Fruit fly (Drosophila melanogaster) whole organism, prepupa: ENCODE data around the gene Mrp4.
A peak's percentile ranks its signal among the peaks of the same experiment; 100 is the strongest.

Experiments used
- Blimp-1 ChIP-seq: fragments of 200-800 bp; sonication (Bioruptor generic); optimal IDR thresholded peaks from 3 replicates; lab custom pipeline; 2017; ENCODE audit warnings: missing biosample characterization, missing genetic modification characterization, mild to moderate bottlenecking, moderate library complexity, missing genetic modification reagents
- CG10631 ChIP-seq: fragments of 200-800 bp; sonication (Bioruptor generic); optimal IDR thresholded peaks from 2 replicates; lab custom pipeline; 2016; ENCODE audit warnings: missing biosample characterization, missing genetic modification characterization
- CG11294 ChIP-seq: fragments of 200-800 bp; sonication (Bioruptor generic); IDR thresholded peaks from 2 replicates; pipeline ENCODE4 v1.3.6; 2022; ENCODE audit warnings: missing biosample characterization, missing genetic modification characterization
- CG11762 ChIP-seq: fragments of 200-800 bp; sonication (Bioruptor generic); optimal IDR thresholded peaks from 3 replicates; lab custom pipeline; 2016; ENCODE audit warnings: missing biosample characterization, missing genetic modification characterization; ENCODE audit not compliant: insufficient read depth
- CG15336 ChIP-seq: fragments of 200-800 bp; sonication (Bioruptor generic); IDR thresholded peaks from 2 replicates; pipeline ENCODE4 v1.3.6; 2022; ENCODE audit warnings: missing biosample characterization, missing genetic modification characterization
- CG1621 ChIP-seq: fragments of 200-800 bp; sonication (Bioruptor generic); optimal IDR thresholded peaks from 3 replicates; lab custom pipeline; 2018; ENCODE audit warnings: missing biosample characterization, mild to moderate bottlenecking, missing genetic modification characterization
- CG16779 ChIP-seq: fragments of 200-800 bp; sonication (Bioruptor generic); optimal IDR thresholded peaks from 3 replicates; lab custom pipeline; 2017; ENCODE audit warnings: missing biosample characterization, mild to moderate bottlenecking, missing genetic modification characterization
- CG3032 ChIP-seq: fragments of 200-800 bp; optimal IDR thresholded peaks from 2 replicates; lab custom pipeline; 2019; ENCODE audit warnings: missing biosample characterization, mild to moderate bottlenecking, missing genetic modification characterization, moderate library complexity
- CG31627 ChIP-seq: fragments of 200-800 bp; sonication (Bioruptor generic); optimal IDR thresholded peaks from 3 replicates; lab custom pipeline; 2016; ENCODE audit warnings: missing biosample characterization, missing genetic modification characterization
- CG32006 ChIP-seq: fragments of 200-800 bp; sonication (Bioruptor generic); optimal IDR thresholded peaks from 3 replicates; lab custom pipeline; 2017; ENCODE audit warnings: missing biosample characterization, mild to moderate bottlenecking, missing genetic modification characterization
- CG3919 ChIP-seq: fragments of 200-800 bp; sonication (Bioruptor generic); optimal IDR thresholded peaks from 3 replicates; lab custom pipeline; 2016; ENCODE audit warnings: missing biosample characterization, missing genetic modification characterization
- CG6163 ChIP-seq: fragments of 200-800 bp; sonication (Bioruptor generic); IDR thresholded peaks from 3 replicates; pipeline ENCODE4 v1.3.6; 2022; ENCODE audit warnings: missing biosample characterization, missing genetic modification characterization
- CG6276 ChIP-seq: fragments of 200-800 bp; sonication (Bioruptor generic); optimal IDR thresholded peaks from 2 replicates; lab custom pipeline; 2017; ENCODE audit warnings: missing biosample characterization, mild to moderate bottlenecking, missing genetic modification characterization
- CG6808 ChIP-seq: fragments of 200-800 bp; sonication (Bioruptor generic); optimal IDR thresholded peaks from 3 replicates; lab custom pipeline; 2017; ENCODE audit warnings: missing biosample characterization, missing genetic modification characterization, mild to moderate bottlenecking, moderate library complexity, missing genetic modification reagents
- CG6854 ChIP-seq: fragments of 200-800 bp; sonication (Bioruptor generic); optimal IDR thresholded peaks from 2 replicates; lab custom pipeline; 2017; ENCODE audit warnings: missing biosample characterization, mild to moderate bottlenecking, missing genetic modification characterization
- CG7368 ChIP-seq: fragments of 200-800 bp; sonication (Bioruptor generic); optimal IDR thresholded peaks from 3 replicates; lab custom pipeline; 2016; ENCODE audit warnings: missing biosample characterization, missing genetic modification characterization
- CG8119 ChIP-seq: fragments of 200-800 bp; sonication (Bioruptor generic); IDR thresholded peaks from 3 replicates; pipeline ENCODE4 v1.3.6; 2022; ENCODE audit warnings: missing biosample characterization, missing genetic modification characterization
- CG8319 ChIP-seq: fragments of 200-800 bp; sonication (Bioruptor generic); optimal IDR thresholded peaks from 3 replicates; lab custom pipeline; 2016; ENCODE audit warnings: missing biosample characterization, missing genetic modification characterization
- CG8632 ChIP-seq: fragments of 200-800 bp; sonication (Bioruptor generic); optimal IDR thresholded peaks from 3 replicates; lab custom pipeline; 2016; ENCODE audit warnings: missing biosample characterization, missing genetic modification characterization
- CG9139 ChIP-seq: fragments of 200-800 bp; sonication (Bioruptor generic); optimal IDR thresholded peaks from 3 replicates; lab custom pipeline; 2017; ENCODE audit warnings: missing biosample characterization, mild to moderate bottlenecking, missing genetic modification characterization
- Eip75B ChIP-seq: fragments of 200-800 bp; sonication (Bioruptor generic); optimal IDR thresholded peaks from 3 replicates; lab custom pipeline; 2016; ENCODE audit warnings: missing biosample characterization, missing genetic modification characterization
- Eip78C ChIP-seq: fragments of 200-800 bp; sonication (Bioruptor generic); peaks from one replicate; lab custom pipeline; 2016; ENCODE audit warnings: missing biosample characterization, missing genetic modification characterization
- Ets21C ChIP-seq: fragments of 200-800 bp; sonication (Bioruptor generic); optimal IDR thresholded peaks from 3 replicates; lab custom pipeline; 2016; ENCODE audit warnings: missing biosample characterization, missing genetic modification characterization
- Ets96B ChIP-seq: fragments of 200-800 bp; optimal IDR thresholded peaks from 2 replicates; lab custom pipeline; 2019; ENCODE audit warnings: missing biosample characterization, mild to moderate bottlenecking, missing genetic modification characterization, moderate library complexity
- Hr38 ChIP-seq: sonication (Bioruptor generic); optimal IDR thresholded peaks from 2 replicates; lab custom pipeline; 2016; ENCODE audit warnings: missing biosample characterization, missing genetic modification characterization
- Hr39 ChIP-seq: fragments of 200-800 bp; sonication (Bioruptor generic); optimal IDR thresholded peaks from 2 replicates; lab custom pipeline; 2016; ENCODE audit warnings: missing biosample characterization, missing genetic modification characterization
- Hr4 ChIP-seq: fragments of 200-800 bp; sonication (Bioruptor generic); optimal IDR thresholded peaks from 3 replicates; lab custom pipeline; 2016; ENCODE audit warnings: missing biosample characterization, missing genetic modification characterization
- Lpt ChIP-seq: fragments of 200-800 bp; sonication (Bioruptor generic); optimal IDR thresholded peaks from 3 replicates; lab custom pipeline; 2016; ENCODE audit warnings: missing biosample characterization, missing genetic modification characterization
- Met ChIP-seq: fragments of 200-800 bp; sonication (Bioruptor generic); optimal IDR thresholded peaks from 3 replicates; lab custom pipeline; 2016; ENCODE audit warnings: missing biosample characterization, missing genetic modification characterization
- OdsH ChIP-seq: fragments of 200-800 bp; sonication (Bioruptor generic); optimal IDR thresholded peaks from 3 replicates; lab custom pipeline; 2016; ENCODE audit warnings: missing biosample characterization, missing genetic modification characterization
- Smox ChIP-seq: fragments of 200-800 bp; sonication (Bioruptor generic); optimal IDR thresholded peaks from 3 replicates; lab custom pipeline; 2016; ENCODE audit warnings: missing biosample characterization, missing genetic modification characterization
- Sox102F ChIP-seq: fragments of 200-800 bp; sonication (Bioruptor generic); optimal IDR thresholded peaks from 2 replicates; lab custom pipeline; 2016; ENCODE audit warnings: missing biosample characterization, mild to moderate bottlenecking, missing genetic modification characterization
- achi ChIP-seq: fragments of 200-800 bp; sonication (Bioruptor generic); optimal IDR thresholded peaks from 3 replicates; lab custom pipeline; 2016; ENCODE audit warnings: missing biosample characterization, missing genetic modification characterization
- acj6 ChIP-seq: fragments of 200-800 bp; sonication (Bioruptor generic); optimal IDR thresholded peaks from 3 replicates; lab custom pipeline; 2016; ENCODE audit warnings: missing biosample characterization, missing genetic modification characterization
- cyc ChIP-seq: fragments of 200-800 bp; sonication (Bioruptor generic); optimal IDR thresholded peaks from 3 replicates; lab custom pipeline; 2016; ENCODE audit warnings: missing biosample characterization, missing genetic modification characterization
- dac ChIP-seq: fragments of 200-800 bp; sonication (Bioruptor generic); optimal IDR thresholded peaks from 2 replicates; lab custom pipeline; 2017; ENCODE audit warnings: missing biosample characterization, mild to moderate bottlenecking, missing genetic modification characterization
- esn ChIP-seq: fragments of 200-800 bp; sonication (Bioruptor generic); optimal IDR thresholded peaks from 2 replicates; lab custom pipeline; 2016; ENCODE audit warnings: missing biosample characterization, mild to moderate bottlenecking, missing genetic modification characterization, moderate library complexity
- fd59A ChIP-seq: fragments of 200-800 bp; sonication (Bioruptor generic); optimal IDR thresholded peaks from 2 replicates; lab custom pipeline; 2017; ENCODE audit warnings: missing biosample characterization, mild to moderate bottlenecking, missing genetic modification characterization, missing genetic modification reagents
- fkh ChIP-seq: fragments of 200-800 bp; sonication (Bioruptor generic); optimal IDR thresholded peaks from 3 replicates; lab custom pipeline; 2017; ENCODE audit warnings: missing biosample characterization, mild to moderate bottlenecking, missing genetic modification characterization, moderate library complexity
- net ChIP-seq: fragments of 200-800 bp; sonication (Bioruptor generic); optimal IDR thresholded peaks from 3 replicates; lab custom pipeline; 2016; ENCODE audit warnings: missing biosample characterization, missing genetic modification characterization
- salr ChIP-seq, 2 experiments: fragments of 200-800 bp; sonication (Bioruptor generic); optimal IDR thresholded peaks; 3 replicates each; lab custom pipeline; 2016 to 2018; ENCODE audit warnings: missing biosample characterization in 2 of 2, missing genetic modification characterization in 2 of 2, mild to moderate bottlenecking in 1 of 2
- spab ChIP-seq: fragments of 200-800 bp; sonication (Bioruptor generic); optimal IDR thresholded peaks from 2 replicates; lab custom pipeline; 2017; ENCODE audit warnings: missing biosample characterization, mild to moderate bottlenecking, missing genetic modification characterization, missing genetic modification reagents
- ss ChIP-seq, 2 experiments: fragments of 200-800 bp; sonication (Bioruptor generic); optimal IDR thresholded peaks; 2 replicates in 1 of 2; 3 replicates in 1 of 2; lab custom pipeline; 2017 to 2018; ENCODE audit warnings: mild to moderate bottlenecking in 2 of 2, missing biosample characterization in 2 of 2, missing genetic modification characterization in 2 of 2, moderate library complexity in 1 of 2
- topi ChIP-seq: fragments of 200-800 bp; sonication (Bioruptor generic); optimal IDR thresholded peaks from 3 replicates; lab custom pipeline; 2016; ENCODE audit warnings: missing biosample characterization, missing genetic modification characterization
- vri ChIP-seq: fragments of 200-800 bp; sonication (Bioruptor generic); optimal IDR thresholded peaks from 3 replicates; lab custom pipeline; 2016; ENCODE audit warnings: missing biosample characterization, mild to moderate bottlenecking, missing genetic modification characterization

Gene Mrp4

dm6 chr3R:11557492-11557965 is 11.5 kb upstream of the Mrp4 start, which contains the start of gene CG10898 (continued):
- TF ChIP-seq achi (peak; percentile 70), CG31627 (GFP tag; lab: Kevin White, UChicago) (peak; percentile 88), ss (GFP tag; optimal IDR thresholded peaks at IDR 0.05; lab: Kevin White, UChicago) (peak in 1 of 2 experiments; percentile 43), spab (peak; percentile 10), CG3032 (tag; lab: Kevin White, UChicago) (peak; percentile 79), CG6854 (GFP tag; lab: Kevin White, UChicago) (no peak), CG9139 (no peak), CG6276 (peak; percentile 8)

dm6 chr3R:11561648-11562047 is 7.4 kb upstream of the Mrp4 start:
- TF ChIP-seq Ets21C (GFP tag; lab: Kevin White, UChicago) (no peak), CG1621 (tag; lab: Kevin White, UChicago) (no peak), Blimp-1 (no peak), Hr39 (no peak), CG16779 (tag; lab: Kevin White, UChicago) (no peak), CG11762 (no peak), vri (no peak), CG8319 (no peak), topi (no peak), Eip78C (no peak), acj6 (no peak), CG6854 (GFP tag; lab: Kevin White, UChicago) (no peak), salr (GFP tag; optimal IDR thresholded peaks at IDR 0.05; lab: Kevin White, UChicago) (no peak), OdsH (GFP tag; lab: Kevin White, UChicago) (no peak), CG10631 (GFP tag; lab: Kevin White, UChicago) (no peak), Hr38 (no peak), spab (no peak), CG7368 (GFP tag; lab: Kevin White, UChicago) (no peak)

DNA sequence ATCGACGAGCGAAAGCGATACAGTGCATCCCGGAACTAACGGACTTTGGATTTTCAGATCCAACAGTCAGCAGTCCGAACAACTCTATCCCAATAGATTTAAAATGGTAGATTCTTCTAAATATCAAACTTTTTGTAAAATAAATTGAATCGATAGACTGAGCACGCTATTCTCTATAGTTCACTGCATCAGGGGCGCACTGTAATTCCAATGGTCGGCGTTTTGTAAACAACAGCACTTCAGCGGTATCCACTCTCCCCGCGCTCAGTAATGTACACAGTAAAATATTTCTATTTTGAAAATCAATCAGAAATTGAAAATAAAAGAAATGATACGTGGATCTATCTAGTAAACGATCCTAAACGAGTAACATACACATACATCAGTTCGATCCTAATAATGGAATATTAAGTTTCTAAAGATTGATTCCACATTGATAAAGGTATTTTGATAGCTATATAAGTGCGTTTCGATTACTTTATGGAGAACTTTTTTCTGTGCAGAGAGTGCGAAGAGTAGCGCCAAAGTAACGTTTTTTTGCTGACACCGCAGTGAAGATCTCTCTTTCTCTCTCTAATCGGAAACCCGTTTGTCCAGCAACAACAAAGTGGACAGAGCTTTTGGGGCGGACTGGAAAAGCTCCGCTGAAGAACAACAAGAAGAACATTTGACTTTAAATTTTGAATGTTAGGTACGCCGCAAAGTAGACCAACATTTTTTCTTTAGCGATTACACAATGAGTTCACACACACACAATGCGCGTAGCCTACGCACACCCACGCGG is 6.5 kb upstream of the Mrp4 start:
- TF ChIP-seq Lpt (peak; percentile 95), CG15336 (peak; percentile 87), fd59A (GFP tag; lab: Kevin White, UChicago) (peak; percentile 83), achi (peak; percentile 90), CG7368 (GFP tag; lab: Kevin White, UChicago) (peak; percentile 95), Eip75B (GFP tag; lab: Kevin White, UChicago) (peak; percentile 98), CG11294 (GFP tag; lab: Robert Waterston, UW) (peak; percentile 95), CG6276 (peak; percentile 90), CG6163 (peak; percentile 98), vri (peak; percentile 100), esn (GFP tag; lab: Kevin White, UChicago) (peak; percentile 96), Ets96B (tag; lab: Kevin White, UChicago) (peak; percentile 94), dac (peak; percentile 74), Met (GFP tag; lab: Kevin White, UChicago) (peak; percentile 96), net (GFP tag; lab: Kevin White, UChicago) (peak; percentile 93), topi (peak; percentile 96), Sox102F (GFP tag; lab: Kevin White, UChicago) (peak; percentile 96), CG8319 (peak; percentile 95), OdsH (GFP tag; lab: Kevin White, UChicago) (peak; percentile 94), Ets21C (GFP tag; lab: Kevin White, UChicago) (peak; percentile 92), CG10631 (GFP tag; lab: Kevin White, UChicago) (peak; percentile 89), CG32006 (peak; percentile 94), CG6808 (GFP tag; lab: Kevin White, UChicago) (peak; percentile 96), fkh (GFP tag; lab: Kevin White, UChicago) (peak; percentile 95), spab (peak; percentile 92), Smox (GFP tag; lab: Kevin White, UChicago) (peak; percentile 95), CG8632 (peak; percentile 90), salr (GFP tag; optimal IDR thresholded peaks at IDR 0.05; lab: Kevin White, UChicago) (peak; percentile 80 to 88), CG8119 (GFP tag; lab: Robert Waterston, UW) (peak; percentile 87), CG9139 (peak; percentile 83), Hr4 (peak; percentile 92), cyc (peak; percentile 98), CG11762 (peak; percentile 98), Blimp-1 (peak; percentile 96), CG3919 (GFP tag; lab: Kevin White, UChicago) (peak; percentile 97)
